Worm (Caenorhabditis elegans) whole organism, L4 larva: Measurements from ENCODE around the gene Y54G2A.48.

Experiments used
- aly-2 ChIP-seq: sonication (generic microtip); optimal IDR thresholded peaks from 2 replicates; lab custom pipeline; 2018; ENCODE audit warnings: missing biosample characterization, missing genetic modification characterization
- dmd-9 ChIP-seq: fragments of 200-800 bp; sonication (Bioruptor generic); IDR thresholded peaks from 2 replicates; pipeline ENCODE4 v1.3.6; 2022; ENCODE audit warnings: missing genetic modification reagents, missing genetic modification characterization, missing compliant biosample characterization
- madf-5 ChIP-seq, 2 experiments: fragments of 200-800 bp; sonication (Bioruptor generic); IDR thresholded peaks; 2 replicates each; pipeline ENCODE4 v1.3.6; 2022; ENCODE audit warnings: missing compliant biosample characterization in 2 of 2, missing genetic modification characterization in 2 of 2
- madf-9 ChIP-seq: fragments of 200-800 bp; sonication (Bioruptor generic); conservative IDR thresholded peaks from 2 replicates; pipeline ENCODE4 v1.3.6; 2022; ENCODE audit warnings: missing genetic modification reagents, missing genetic modification characterization, missing compliant biosample characterization
- mep-1 ChIP-seq: fragments of 150-350 bp; sonication (generic microtip); optimal IDR thresholded peaks from 3 replicates; lab custom pipeline; 2014; ENCODE audit warnings: missing biosample characterization, missing genetic modification characterization
- nhr-237 ChIP-seq: sonication (generic microtip); optimal IDR thresholded peaks from 2 replicates; lab custom pipeline; 2017; ENCODE audit warnings: missing biosample characterization, missing genetic modification characterization
- snpc-1.2 ChIP-seq: fragments of 200-800 bp; sonication (Bioruptor generic); IDR thresholded peaks from 2 replicates; pipeline ENCODE4 v1.3.6; 2022; ENCODE audit warnings: missing genetic modification reagents, missing genetic modification characterization, missing compliant biosample characterization
- snpc-4 ChIP-seq: fragments of 150-350 bp; optimal IDR thresholded peaks from 2 replicates; lab custom pipeline; 2014; ENCODE audit warnings: missing biosample characterization, missing genetic modification characterization

- TF ChIP-seq mep-1: peak; percentile 55
- TF ChIP-seq madf-5 (GFP tag; IDR thresholded peaks at IDR 0.05; lab: Robert Waterston, UW): peak in 1 of 2 experiments; percentile 46; a peak in 1 of 4 replicates
- peak; percentile 55 for TF ChIP-seq snpc-1.2 (GFP tag; lab: Robert Waterston, UW)
- 0 out of 2 replicates have a peak, but pooled peaks have one; percentile 23 for TF ChIP-seq dmd-9
- no peak; the same call in 1 of the 2 replicates for TF ChIP-seq madf-9 (GFP tag; lab: Robert Waterston, UW)
- TF ChIP-seq aly-2 (tag; lab: Kevin White, UChicago): no peak
- no peak for TF ChIP-seq snpc-4
- TF ChIP-seq nhr-237 (tag; lab: Kevin White, UChicago): no peak
Observed at ce11 chrIV:2801004-2801403, 31.5 kb downstream of the Y54G2A.48 start.
